Fruit fly (Drosophila melanogaster) whole organism, embryonic: ENCODE data around the gene Ostgamma.

ENCODE experiments used
- CG10147 ChIP-seq: fragments of 200-800 bp; sonication (Bioruptor generic); optimal IDR thresholded peaks from 2 replicates; lab custom pipeline; 2019; ENCODE audit warnings: missing biosample characterization, mild to moderate bottlenecking, missing genetic modification characterization, moderate library complexity
- CG10366 ChIP-seq: fragments of 200-800 bp; sonication (Bioruptor generic); IDR thresholded peaks from 2 replicates; pipeline ENCODE4 v1.3.6; 2022; ENCODE audit warnings: missing biosample characterization, missing genetic modification characterization
- CG10543 ChIP-seq: fragments of 200-800 bp; sonication (Bioruptor generic); optimal IDR thresholded peaks from 3 replicates; lab custom pipeline; 2017; ENCODE audit warnings: missing biosample characterization, mild to moderate bottlenecking, missing genetic modification characterization, moderate library complexity
- CG11093 ChIP-seq: fragments of 200-800 bp; sonication (Bioruptor generic); IDR thresholded peaks from 3 replicates; pipeline ENCODE4 v1.3.6; 2022; ENCODE audit warnings: missing biosample characterization, missing genetic modification characterization
- CG12659 ChIP-seq: fragments of 200-800 bp; sonication (Bioruptor generic); optimal IDR thresholded peaks from 3 replicates; lab custom pipeline; 2017; ENCODE audit warnings: mild to moderate bottlenecking, missing biosample characterization, missing genetic modification reagents, missing genetic modification characterization
- CG13424 ChIP-seq: fragments of 200-800 bp; sonication (Bioruptor generic); optimal IDR thresholded peaks from 2 replicates; lab custom pipeline; 2019; ENCODE audit warnings: missing biosample characterization, mild to moderate bottlenecking, missing genetic modification characterization, moderate library complexity
- CG15011 ChIP-seq: fragments of 200-800 bp; sonication (Bioruptor generic); optimal IDR thresholded peaks from 3 replicates; lab custom pipeline; 2018; ENCODE audit warnings: missing biosample characterization, mild to moderate bottlenecking, missing genetic modification characterization
- CG15514 ChIP-seq: fragments of 200-800 bp; sonication (Bioruptor generic); optimal IDR thresholded peaks from 3 replicates; lab custom pipeline; 2017; ENCODE audit warnings: missing biosample characterization, missing genetic modification characterization, mild to moderate bottlenecking, moderate library complexity, missing genetic modification reagents
- CG15601 ChIP-seq: fragments of 200-800 bp; sonication (Bioruptor generic); optimal IDR thresholded peaks from 3 replicates; lab custom pipeline; 2019; ENCODE audit warnings: missing biosample characterization, mild to moderate bottlenecking, missing genetic modification characterization, moderate library complexity
- CG15696 ChIP-seq: fragments of 200-800 bp; sonication (Bioruptor generic); optimal IDR thresholded peaks from 2 replicates; lab custom pipeline; 2019; ENCODE audit warnings: missing biosample characterization, mild to moderate bottlenecking, missing genetic modification characterization, moderate library complexity
- CG2875 ChIP-seq: fragments of 200-800 bp; sonication (Bioruptor generic); optimal IDR thresholded peaks from 2 replicates; lab custom pipeline; 2017; ENCODE audit warnings: missing biosample characterization, mild to moderate bottlenecking, missing genetic modification characterization, missing genetic modification reagents
- CG31441 ChIP-seq: fragments of 200-800 bp; sonication (Bioruptor generic); IDR thresholded peaks from 2 replicates; pipeline ENCODE4 v1.3.6; 2022; ENCODE audit warnings: missing biosample characterization, missing genetic modification characterization
- CG42726 ChIP-seq: fragments of 200-800 bp; sonication (Bioruptor generic); IDR thresholded peaks from 2 replicates; pipeline ENCODE4 v1.3.6; 2022; ENCODE audit warnings: missing biosample characterization, missing genetic modification characterization; ENCODE audit not compliant: partially characterized antibody
- CG4328 ChIP-seq: fragments of 200-800 bp; sonication (Bioruptor generic); optimal IDR thresholded peaks from 3 replicates; lab custom pipeline; 2017; ENCODE audit warnings: missing biosample characterization, missing genetic modification reagents, missing genetic modification characterization
- CG6791 ChIP-seq: fragments of 200-800 bp; sonication (Bioruptor generic); IDR thresholded peaks from 3 replicates; pipeline ENCODE4 v1.3.6; 2022; ENCODE audit warnings: missing biosample characterization, missing genetic modification characterization; ENCODE audit not compliant: partially characterized antibody
- CG8924 ChIP-seq: fragments of 200-800 bp; optimal IDR thresholded peaks from 3 replicates; lab custom pipeline; 2019; ENCODE audit warnings: missing biosample characterization, mild to moderate bottlenecking, missing genetic modification characterization, moderate library complexity
- CG9437 ChIP-seq: fragments of 200-800 bp; sonication (Bioruptor generic); optimal IDR thresholded peaks from 2 replicates; lab custom pipeline; 2018; ENCODE audit warnings: missing biosample characterization, mild to moderate bottlenecking, missing genetic modification characterization
- CTCF ChIP-seq: fragments of 200-800 bp; sonication (Bioruptor generic); optimal IDR thresholded peaks from 2 replicates; lab custom pipeline; 2017; ENCODE audit warnings: missing biosample characterization, mild to moderate bottlenecking, missing genetic modification characterization, moderate library complexity
- Chrac-16 ChIP-seq: fragments of 200-800 bp; sonication (Bioruptor generic); optimal IDR thresholded peaks from 3 replicates; lab custom pipeline; 2016; ENCODE audit warnings: missing biosample characterization, missing genetic modification characterization
- CoRest ChIP-seq: fragments of 200-800 bp; sonication (Bioruptor generic); optimal IDR thresholded peaks from 3 replicates; lab custom pipeline; 2018; ENCODE audit warnings: missing biosample characterization, mild to moderate bottlenecking, missing genetic modification characterization, moderate library complexity
- Dfd ChIP-seq, 2 experiments: fragments of >200 bp; optimal IDR thresholded peaks; 2 replicates each; lab custom pipeline; 2017; ENCODE audit warnings: missing biosample characterization in 2 of 2, missing genetic modification characterization in 2 of 2
- E2f1 ChIP-seq: fragments of 200-800 bp; sonication (Bioruptor generic); IDR thresholded peaks from 2 replicates; pipeline ENCODE4 v1.3.6; 2022; ENCODE audit warnings: missing biosample characterization, missing genetic modification characterization
- Eip74EF ChIP-seq, 2 experiments: fragments of 200-800 bp in 1 of 2; fragments of >200 bp in 1 of 2; sonication (Bioruptor generic) in 1 of 2; optimal IDR thresholded peaks; 2 replicates each; lab custom pipeline; 2017 to 2019; ENCODE audit warnings: missing biosample characterization in 2 of 2, missing genetic modification characterization in 2 of 2, mild to moderate bottlenecking in 1 of 2, moderate library complexity in 1 of 2
- HLH3B ChIP-seq: fragments of 200-800 bp; sonication (Bioruptor generic); IDR thresholded peaks from 2 replicates; pipeline ENCODE4 v1.3.6; 2022; ENCODE audit warnings: missing biosample characterization, missing genetic modification characterization
- Hmx ChIP-seq: fragments of 200-800 bp; sonication (Bioruptor generic); optimal IDR thresholded peaks from 2 replicates; lab custom pipeline; 2016; ENCODE audit warnings: missing biosample characterization, missing genetic modification characterization
- Hr39 ChIP-seq: fragments of >200 bp; optimal IDR thresholded peaks from 2 replicates; lab custom pipeline; 2017
- Hsf ChIP-seq: fragments of 200-800 bp; sonication (Bioruptor generic); optimal IDR thresholded peaks from 3 replicates; lab custom pipeline; 2016; ENCODE audit warnings: missing biosample characterization, missing genetic modification characterization
- Lhr ChIP-seq: fragments of 200-800 bp; sonication (Bioruptor generic); optimal IDR thresholded peaks from 3 replicates; lab custom pipeline; 2017; ENCODE audit warnings: mild to moderate bottlenecking, missing biosample characterization, missing genetic modification reagents, missing genetic modification characterization
- Neu2 ChIP-seq: fragments of 200-800 bp; sonication (Bioruptor generic); optimal IDR thresholded peaks from 3 replicates; lab custom pipeline; 2016; ENCODE audit warnings: missing biosample characterization, missing genetic modification characterization, borderline replicate concordance
- Optix ChIP-seq: fragments of 200-800 bp; sonication (Bioruptor generic); IDR thresholded peaks from 3 replicates; pipeline ENCODE4 v1.3.6; 2022; ENCODE audit warnings: missing biosample characterization, missing genetic modification characterization
- PHDP ChIP-seq: fragments of 200-800 bp; sonication (Bioruptor generic); optimal IDR thresholded peaks from 3 replicates; lab custom pipeline; 2018; ENCODE audit warnings: missing biosample characterization, mild to moderate bottlenecking, missing genetic modification characterization, moderate library complexity
- Ptx1 ChIP-seq: fragments of 200-800 bp; sonication (Bioruptor generic); IDR thresholded peaks from 2 replicates; pipeline ENCODE4 v1.3.6; 2022; ENCODE audit warnings: missing biosample characterization, missing genetic modification characterization
- Scr ChIP-seq: fragments of 200-800 bp; sonication (Bioruptor generic); IDR thresholded peaks from 2 replicates; pipeline ENCODE4 v1.3.6; 2022; ENCODE audit warnings: missing biosample characterization, missing genetic modification characterization; ENCODE audit not compliant: partially characterized antibody
- Vsx1 ChIP-seq: fragments of 200-800 bp; sonication (Bioruptor generic); optimal IDR thresholded peaks from 2 replicates; lab custom pipeline; 2017; ENCODE audit warnings: missing biosample characterization, mild to moderate bottlenecking, missing genetic modification characterization, missing genetic modification reagents
- YL-1 ChIP-seq: fragments of 200-800 bp; sonication (Bioruptor generic); optimal IDR thresholded peaks from 3 replicates; lab custom pipeline; 2017; ENCODE audit warnings: missing biosample characterization, mild to moderate bottlenecking, missing genetic modification characterization
- dimm ChIP-seq: fragments of 200-800 bp; sonication (Bioruptor generic); IDR thresholded peaks from 2 replicates; pipeline ENCODE4 v1.3.6; 2022; ENCODE audit warnings: missing biosample characterization, missing genetic modification characterization
- dmrt11E ChIP-seq: fragments of 200-800 bp; sonication (Bioruptor generic); optimal IDR thresholded peaks from 3 replicates; lab custom pipeline; 2018; ENCODE audit warnings: missing biosample characterization, mild to moderate bottlenecking, missing genetic modification characterization, moderate library complexity
- en ChIP-seq: fragments of 200-800 bp; sonication (Bioruptor generic); optimal IDR thresholded peaks from 2 replicates; lab custom pipeline; 2016; ENCODE audit warnings: missing biosample characterization, missing genetic modification characterization
- exex ChIP-seq: fragments of 200-800 bp; sonication (Bioruptor generic); optimal IDR thresholded peaks from 4 replicates; lab custom pipeline; 2018; ENCODE audit warnings: missing biosample characterization, mild to moderate bottlenecking, missing genetic modification characterization, moderate library complexity
- fd96Cb ChIP-seq: fragments of 200-800 bp; sonication (Bioruptor generic); optimal IDR thresholded peaks from 2 replicates; lab custom pipeline; 2018; ENCODE audit warnings: missing biosample characterization, mild to moderate bottlenecking, missing genetic modification characterization, moderate library complexity
- insv ChIP-seq, 2 experiments: fragments of 200-800 bp; sonication (Bioruptor generic); optimal IDR thresholded peaks; 3 replicates each; lab custom pipeline; 2016 to 2018; ENCODE audit warnings: missing biosample characterization in 2 of 2, missing genetic modification characterization in 2 of 2
- nau ChIP-seq: fragments of 200-800 bp; sonication (Bioruptor generic); optimal IDR thresholded peaks from 3 replicates; lab custom pipeline; 2017; ENCODE audit warnings: missing biosample characterization, mild to moderate bottlenecking, missing genetic modification characterization, missing genetic modification reagents
- pita ChIP-seq: fragments of 200-800 bp; sonication (Bioruptor generic); optimal IDR thresholded peaks from 2 replicates; lab custom pipeline; 2017; ENCODE audit warnings: missing biosample characterization, mild to moderate bottlenecking, missing genetic modification characterization
- scrt ChIP-seq: fragments of 200-800 bp; sonication (Bioruptor generic); optimal IDR thresholded peaks from 2 replicates; lab custom pipeline; 2018; ENCODE audit warnings: missing biosample characterization, mild to moderate bottlenecking, missing genetic modification characterization, moderate library complexity
- sens-2 ChIP-seq: fragments of 200-800 bp; sonication (Bioruptor generic); IDR thresholded peaks from 2 replicates; pipeline ENCODE4 v1.3.6; 2022; ENCODE audit warnings: missing biosample characterization, missing genetic modification characterization
- slp2 ChIP-seq: fragments of 200-800 bp; sonication (Bioruptor generic); optimal IDR thresholded peaks from 2 replicates; lab custom pipeline; 2016; ENCODE audit warnings: missing biosample characterization, missing genetic modification characterization
- tin ChIP-seq: fragments of 200-800 bp; sonication (Bioruptor generic); optimal IDR thresholded peaks from 3 replicates; lab custom pipeline; 2016; ENCODE audit warnings: missing biosample characterization, missing genetic modification characterization
- usp ChIP-seq: fragments of >200 bp; optimal IDR thresholded peaks from 2 replicates; lab custom pipeline; 2017; ENCODE audit warnings: missing biosample characterization, missing genetic modification characterization
- zfh2 ChIP-seq: fragments of 200-800 bp; sonication (Bioruptor generic); optimal IDR thresholded peaks from 2 replicates; lab custom pipeline; 2016; ENCODE audit warnings: missing biosample characterization, missing genetic modification characterization

Gene Ostgamma

dm6 chr2L:8292159-8292887, 15.7 kb downstream of the Ostgamma start (continued):
- TF ChIP-seq tin (GFP tag; lab: Kevin White, UChicago) (peak; percentile 95), CG10147 (GFP tag; lab: Kevin White, UChicago) (peak; percentile 94), CG15011 (GFP tag; lab: Kevin White, UChicago) (peak; percentile 90), Eip74EF (GFP tag; optimal IDR thresholded peaks at IDR 0.05; lab: Kevin White, UChicago) (peak in 1 of 2 experiments; percentile 96), Neu2 (GFP tag; lab: Kevin White, UChicago) (peak; percentile 16), CG10543 (GFP tag; lab: Kevin White, UChicago) (peak; percentile 97), HLH3B (peak; percentile 97), CG15601 (peak; percentile 96), CG8924 (tag; lab: Kevin White, UChicago) (peak; percentile 97), PHDP (tag; lab: Kevin White, UChicago) (peak; percentile 97), Lhr (GFP tag; lab: Kevin White, UChicago) (peak; percentile 89), CTCF (GFP tag; lab: Kevin White, UChicago) (peak; percentile 69), dmrt11E (peak; percentile 96), CG42726 (GFP tag; lab: Robert Waterston, UW) (no peak), usp (GFP tag; lab: Kevin White, UChicago) (no peak), CG10366 (GFP tag; lab: Robert Waterston, UW) (peak; percentile 96), Hmx (GFP tag; lab: Kevin White, UChicago) (peak; percentile 89), exex (tag; lab: Kevin White, UChicago) (peak; percentile 86), CG4328 (GFP tag; lab: Kevin White, UChicago) (peak; percentile 93), Hr39 (lab: Kevin White, UChicago) (no peak), nau (GFP tag; lab: Kevin White, UChicago) (peak; percentile 95), CG6791 (GFP tag; lab: Robert Waterston, UW) (no peak), E2f1 (GFP tag; lab: Robert Waterston, UW) (peak; percentile 97), Dfd (GFP tag; optimal IDR thresholded peaks at IDR 0.05; lab: Kevin White, UChicago) (no peak), en (GFP tag; lab: Kevin White, UChicago) (peak; percentile 93), CG31441 (GFP tag; lab: Robert Waterston, UW) (peak; percentile 93), Chrac-16 (GFP tag; lab: Kevin White, UChicago) (peak; percentile 93), insv (GFP tag; optimal IDR thresholded peaks at IDR 0.05; lab: Kevin White, UChicago) (peak; percentile 42 to 77), Optix (GFP tag; lab: Robert Waterston, UW) (peak; percentile 87), sens-2 (GFP tag; lab: Robert Waterston, UW) (peak; percentile 93), Vsx1 (GFP tag; lab: Kevin White, UChicago) (peak; percentile 89), CG15514 (GFP tag; lab: Kevin White, UChicago) (peak; percentile 86), CG2875 (GFP tag; lab: Kevin White, UChicago) (peak; percentile 94), Scr (GFP tag; lab: Robert Waterston, UW) (no peak), CG11093 (GFP tag; lab: Robert Waterston, UW) (peak; percentile 96), CoRest (tag; lab: Kevin White, UChicago) (peak; percentile 98), CG13424 (tag; lab: Kevin White, UChicago) (peak; percentile 97), dimm (GFP tag; lab: Robert Waterston, UW) (peak; percentile 94), Ptx1 (GFP tag; lab: Robert Waterston, UW) (peak; percentile 97), scrt (GFP tag; lab: Kevin White, UChicago) (peak; percentile 94), CG12659 (GFP tag; lab: Kevin White, UChicago) (peak; percentile 97), zfh2 (GFP tag; lab: Kevin White, UChicago) (peak; percentile 92), CG9437 (GFP tag; lab: Kevin White, UChicago) (peak; percentile 89), fd96Cb (tag; lab: Kevin White, UChicago) (peak; percentile 95), YL-1 (GFP tag; lab: Kevin White, UChicago) (peak; percentile 87), CG15696 (tag; lab: Kevin White, UChicago) (peak; percentile 87), Hsf (GFP tag; lab: Kevin White, UChicago) (peak; percentile 96), pita (GFP tag; lab: Kevin White, UChicago) (no peak), slp2 (GFP tag; lab: Kevin White, UChicago) (peak; percentile 92)
